Worm (Caenorhabditis elegans): Measurements from ENCODE around the gene Y54G2A.49.

Y54G2A.49 gene

ce11 chrIV:2888496-2889101 lies 35.5 kb upstream of the Y54G2A.49 start:
- no peak for TF ChIP-seq mbf-1 (tag; optimal IDR thresholded peaks at IDR 0.05)
- no peak for TF ChIP-seq unc-62 (GFP tag; optimal IDR thresholded peaks at IDR 0.05)
- TF ChIP-seq egl-27 (tag; optimal IDR thresholded peaks at IDR 0.05), result no peak
- no peak for TF ChIP-seq ztf-11 (tag; optimal IDR thresholded peaks at IDR 0.05)
- no peak for TF ChIP-seq ZK546.5 (tag; optimal IDR thresholded peaks at IDR 0.05)
- TF ChIP-seq lsy-2 (tag; optimal IDR thresholded peaks at IDR 0.05), result no peak
- no peak for TF ChIP-seq sem-4 (tag; optimal IDR thresholded peaks at IDR 0.05)
- TF ChIP-seq nhr-11 (tag; optimal IDR thresholded peaks at IDR 0.05), result no peak
- TF ChIP-seq C34F6.9 (tag; optimal IDR thresholded peaks at IDR 0.05), result no peak
- no peak for TF ChIP-seq nhr-12 (tag; optimal IDR thresholded peaks at IDR 0.05)
- no peak for TF ChIP-seq nhr-25 (tag; optimal IDR thresholded peaks at IDR 0.05)
- TF ChIP-seq nhr-10 (tag; optimal IDR thresholded peaks at IDR 0.05), result no peak
- TF ChIP-seq lin-11 (tag; optimal IDR thresholded peaks at IDR 0.05), result no peak
- no peak for TF ChIP-seq ceh-16 (tag; optimal IDR thresholded peaks at IDR 0.05)
- no peak for TF ChIP-seq skn-1 (tag; optimal IDR thresholded peaks at IDR 0.05)
- no peak for TF ChIP-seq nhr-129 (tag; optimal IDR thresholded peaks at IDR 0.05)

- TF ChIP-seq elt-1 (tag; optimal IDR thresholded peaks at IDR 0.05), result no peak
- no peak for TF ChIP-seq F13H6.1 (tag; optimal IDR thresholded peaks at IDR 0.05)
- TF ChIP-seq peb-1 (tag; optimal IDR thresholded peaks at IDR 0.05), result no peak
- TF ChIP-seq lin-13 (GFP tag; optimal IDR thresholded peaks at IDR 0.05), result no peak
- TF ChIP-seq dmd-4 (tag; optimal IDR thresholded peaks at IDR 0.05), result no peak
- no peak for TF ChIP-seq sem-4 (tag; optimal IDR thresholded peaks at IDR 0.05)
- no peak for TF ChIP-seq mdl-1 (tag; optimal IDR thresholded peaks at IDR 0.05)
Observed at ce11 chrIV:2887245-2887644, 34.2 kb upstream of the Y54G2A.49 start.

ce11 chrIV:2886655-2887054 lies 33.6 kb upstream of the Y54G2A.49 start, which contains the start of gene dml-1:
TSS of gene dml-1 (plus strand) at chrIV:2886955.
- TF ChIP-seq mab-5 (tag; optimal IDR thresholded peaks at IDR 0.05), result no peak
- TF ChIP-seq lin-11 (tag; optimal IDR thresholded peaks at IDR 0.05), result no peak
- no peak for TF ChIP-seq ztf-1 (GFP tag; conservative IDR thresholded peaks at IDR 0.05)
- no peak for TF ChIP-seq nhr-129 (tag; optimal IDR thresholded peaks at IDR 0.05)
- TF ChIP-seq F13H6.1 (tag; optimal IDR thresholded peaks at IDR 0.05), result no peak
- TF ChIP-seq aly-2 (tag; optimal IDR thresholded peaks at IDR 0.05), result no peak
- TF ChIP-seq nhr-23 (tag; optimal IDR thresholded peaks at IDR 0.05), result no peak
- no peak for TF ChIP-seq lin-39 (tag; optimal IDR thresholded peaks at IDR 0.05)
- TF ChIP-seq alr-1 (tag; optimal IDR thresholded peaks at IDR 0.05), result no peak
- no peak for TF ChIP-seq snpc-4 (tag; optimal IDR thresholded peaks at IDR 0.05)
- no peak for TF ChIP-seq ztf-4 (tag; optimal IDR thresholded peaks at IDR 0.05)
- TF ChIP-seq dmd-4 (tag; optimal IDR thresholded peaks at IDR 0.05), result no peak
- no peak for TF ChIP-seq ceh-16 (tag; optimal IDR thresholded peaks at IDR 0.05)
- no peak for TF ChIP-seq nhr-237 (tag; optimal IDR thresholded peaks at IDR 0.05)
- no peak for TF ChIP-seq sem-4 (tag; optimal IDR thresholded peaks at IDR 0.05)
- TF ChIP-seq ama-1 (optimal IDR thresholded peaks at IDR 0.05), result no peak
- TF ChIP-seq unc-39 (tag; optimal IDR thresholded peaks at IDR 0.05), result no peak
- no peak for TF ChIP-seq C34F6.9 (tag; optimal IDR thresholded peaks at IDR 0.05)

- peak in 1 of 2 experiments; percentile 11 for TF ChIP-seq lsy-2 (tag; optimal IDR thresholded peaks at IDR 0.05)
- TF ChIP-seq F13H6.1 (tag; optimal IDR thresholded peaks at IDR 0.05), result peak; percentile 94
- no peak for TF ChIP-seq ztf-1 (GFP tag; conservative IDR thresholded peaks at IDR 0.05)
- peak; percentile 26 for TF ChIP-seq nhr-129 (tag; optimal IDR thresholded peaks at IDR 0.05)
Observed at ce11 chrIV:2885260-2885659, 32.2 kb upstream of the Y54G2A.49 start.

ce11 chrIV:2864743-2865142 lies 11.7 kb upstream of the Y54G2A.49 start, which contains the start of gene Y54G2A.16:
TSS of gene Y54G2A.16 (minus strand) at chrIV:2864843.
- no peak for TF ChIP-seq F13H6.1 (tag; optimal IDR thresholded peaks at IDR 0.05)

- TF ChIP-seq nhr-237 (tag; optimal IDR thresholded peaks at IDR 0.05), result no peak
- no peak for TF ChIP-seq unc-39 (tag; optimal IDR thresholded peaks at IDR 0.05)
- no peak for TF ChIP-seq lin-11 (tag; optimal IDR thresholded peaks at IDR 0.05)
- TF ChIP-seq nhr-23 (tag; optimal IDR thresholded peaks at IDR 0.05), result no peak
- no peak for TF ChIP-seq R02D3.7 (tag; optimal IDR thresholded peaks at IDR 0.05)
- TF ChIP-seq mdl-1 (tag; optimal IDR thresholded peaks at IDR 0.05), result no peak
- TF ChIP-seq nhr-12 (tag; optimal IDR thresholded peaks at IDR 0.05), result no peak
- TF ChIP-seq ZK546.5 (tag; optimal IDR thresholded peaks at IDR 0.05), result no peak
- no peak for TF ChIP-seq aly-2 (tag; optimal IDR thresholded peaks at IDR 0.05)
- no peak for TF ChIP-seq ama-1 (optimal IDR thresholded peaks at IDR 0.05)
- no peak for TF ChIP-seq skn-1 (tag; optimal IDR thresholded peaks at IDR 0.05)
- no peak for TF ChIP-seq elt-3 (tag; optimal IDR thresholded peaks at IDR 0.05)
- no peak for TF ChIP-seq unc-55 (GFP tag; optimal IDR thresholded peaks at IDR 0.05)
- no peak for TF ChIP-seq snpc-4 (tag; optimal IDR thresholded peaks at IDR 0.05)
- no peak for TF ChIP-seq egl-27 (tag; optimal IDR thresholded peaks at IDR 0.05)
- no peak for TF ChIP-seq lin-13 (GFP tag; optimal IDR thresholded peaks at IDR 0.05)
Observed at ce11 chrIV:2858734-2859133, 5.7 kb upstream of the Y54G2A.49 start.
